Worm (Caenorhabditis elegans) whole organism, midembryonic: ENCODE measurements around the gene ZK632.11.

ENCODE experiments used
- T22C8.4 ChIP-seq: fragments of 200-800 bp; sonication (Bioruptor generic); IDR thresholded peaks from 2 replicates; pipeline ENCODE4 v1.3.6; 2022; ENCODE audit warnings: missing genetic modification characterization, missing compliant biosample characterization
- cog-1 ChIP-seq: sonication (generic microtip); optimal IDR thresholded peaks from 2 replicates; lab custom pipeline; 2016; ENCODE audit warnings: missing genetic modification characterization, missing compliant biosample characterization
- flt-1 ChIP-seq: fragments of 200-800 bp; sonication (Bioruptor generic); IDR thresholded peaks from 2 replicates; pipeline ENCODE4 v1.3.6; 2022; ENCODE audit warnings: missing genetic modification characterization, missing compliant biosample characterization
- klf-2 ChIP-seq: fragments of 200-800 bp; sonication (Bioruptor generic); conservative IDR thresholded peaks from 2 replicates; pipeline ENCODE4 v1.3.6; 2022; ENCODE audit warnings: missing genetic modification reagents, missing genetic modification characterization, missing compliant biosample characterization
- med-1 ChIP-seq: sonication (generic microtip); optimal IDR thresholded peaks from 2 replicates; lab custom pipeline; 2017; ENCODE audit warnings: missing genetic modification characterization, mild to moderate bottlenecking, missing compliant biosample characterization, antibody characterized with exemption, missing genetic modification reagents; ENCODE audit not compliant: insufficient read depth
- tab-1 ChIP-seq: fragments of 200-800 bp; sonication (Bioruptor generic); IDR thresholded peaks from 2 replicates; pipeline ENCODE4 v1.3.6; 2022; ENCODE audit warnings: missing genetic modification characterization, missing compliant biosample characterization
- ztf-23 ChIP-seq: fragments of 200-800 bp; sonication (Bioruptor generic); IDR thresholded peaks from 2 replicates; pipeline ENCODE4 v1.3.6; 2022; ENCODE audit warnings: missing genetic modification reagents, missing genetic modification characterization, missing compliant biosample characterization
- ztf-29 ChIP-seq: fragments of 200-800 bp; sonication (Bioruptor generic); IDR thresholded peaks from 2 replicates; pipeline ENCODE4 v1.3.6; 2022; ENCODE audit warnings: missing genetic modification reagents, missing genetic modification characterization, missing compliant biosample characterization

DNA sequence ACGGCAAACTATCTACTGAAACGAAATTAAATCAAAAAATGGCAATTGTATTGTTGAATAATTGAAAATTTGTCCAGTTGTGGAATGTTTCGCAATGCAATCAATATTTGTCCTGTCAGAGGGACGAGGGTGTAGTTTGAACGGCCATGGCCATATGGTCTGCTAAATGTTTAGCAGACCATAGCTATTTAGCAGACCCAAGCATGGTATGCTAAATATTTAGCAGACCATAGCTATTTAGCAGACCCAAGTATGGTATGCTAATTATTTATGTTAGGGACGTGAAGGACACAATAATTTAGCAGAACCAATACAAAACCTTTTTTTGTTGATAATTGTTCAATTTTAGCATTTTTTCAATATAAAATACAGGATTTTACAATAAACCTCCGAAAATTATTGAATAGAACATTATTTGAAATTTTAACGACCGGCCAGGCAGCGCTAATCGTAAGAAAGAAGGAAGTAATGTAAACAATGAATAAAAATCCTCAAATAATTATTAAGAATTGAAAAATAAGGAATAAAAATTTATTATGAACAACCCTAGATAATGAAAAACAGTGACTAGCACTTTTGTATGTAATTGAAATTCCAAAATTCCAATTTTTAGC, 22.6 kb upstream of the ZK632.11 start, which contains the start of gene riok-3:
- TF ChIP-seq ztf-29 (GFP tag; lab: Robert Waterston, UW), result no peak
- TF ChIP-seq flt-1, result no peak
- TF ChIP-seq T22C8.4, result no peak
- no peak for TF ChIP-seq cog-1 (tag; lab: Kevin White, UChicago)
- no peak for TF ChIP-seq ztf-23 (GFP tag; lab: Robert Waterston, UW)
- TF ChIP-seq tab-1, result no peak
- no peak for TF ChIP-seq med-1 (GFP tag; lab: Kevin White, UChicago)
- no peak for TF ChIP-seq klf-2 (GFP tag; lab: Robert Waterston, UW)
